Worm (Caenorhabditis elegans) whole organism, L2 larva: ENCODE measurements around the gene Y54G2A.72.
"Not testable (repeated sequence)": the region's sequence is repeated elsewhere in the genome, so short reads cannot be mapped to it uniquely, and the experiment has no call there.

Source experiments
- F13H6.1 ChIP-seq: sonication (generic microtip); optimal IDR thresholded peaks from 2 replicates; lab custom pipeline; 2016; ENCODE audit warnings: missing genetic modification characterization, missing compliant biosample characterization
- ZK546.5 ChIP-seq: sonication (generic microtip); optimal IDR thresholded peaks from 2 replicates; lab custom pipeline; 2017; ENCODE audit warnings: missing biosample characterization, missing genetic modification characterization
- dmd-4 ChIP-seq: sonication (generic microtip); optimal IDR thresholded peaks from 2 replicates; lab custom pipeline; 2017; ENCODE audit warnings: missing biosample characterization, missing genetic modification characterization
- elt-1 ChIP-seq: fragments of 150-350 bp; optimal IDR thresholded peaks from 2 replicates; lab custom pipeline; 2014; ENCODE audit warnings: missing biosample characterization, missing genetic modification characterization
- lin-13 ChIP-seq: fragments of 150-350 bp; optimal IDR thresholded peaks from 2 replicates; lab custom pipeline; 2014; ENCODE audit warnings: missing biosample characterization, missing genetic modification reagents, missing genetic modification characterization
- lin-39 ChIP-seq: fragments of 150-350 bp; optimal IDR thresholded peaks from 2 replicates; lab custom pipeline; 2014; ENCODE audit warnings: missing biosample characterization, missing genetic modification reagents, missing genetic modification characterization
- mab-5 ChIP-seq: fragments of 150-350 bp; optimal IDR thresholded peaks from 2 replicates; lab custom pipeline; 2014; ENCODE audit warnings: missing biosample characterization, missing genetic modification characterization
- mdl-1 ChIP-seq, 2 experiments: fragments of 150-350 bp in 1 of 2; sonication (generic microtip) in 1 of 2; optimal IDR thresholded peaks; 2 replicates each; lab custom pipeline; 2017; ENCODE audit warnings: missing biosample characterization in 2 of 2, missing genetic modification characterization in 2 of 2
- nhr-12 ChIP-seq: fragments of 150-350 bp; optimal IDR thresholded peaks from 2 replicates; lab custom pipeline; 2014; ENCODE audit warnings: missing biosample characterization, missing genetic modification characterization
- nhr-129 ChIP-seq: fragments of 150-350 bp; optimal IDR thresholded peaks from 2 replicates; lab custom pipeline; 2014; ENCODE audit warnings: missing biosample characterization, missing genetic modification characterization
- skn-1 ChIP-seq: sonication (generic microtip); optimal IDR thresholded peaks from 2 replicates; lab custom pipeline; 2017; ENCODE audit warnings: missing biosample characterization, missing genetic modification characterization
- snpc-4 ChIP-seq: fragments of 150-350 bp; optimal IDR thresholded peaks from 2 replicates; lab custom pipeline; 2014; ENCODE audit warnings: missing biosample characterization, missing genetic modification characterization
- unc-55 ChIP-seq: fragments of 150-350 bp; sonication (generic microtip); optimal IDR thresholded peaks from 3 replicates; lab custom pipeline; 2014; ENCODE audit warnings: missing biosample characterization, missing genetic modification reagents, missing genetic modification characterization
- unc-62 ChIP-seq: fragments of 150-350 bp; optimal IDR thresholded peaks from 2 replicates; lab custom pipeline; 2014; ENCODE audit warnings: missing biosample characterization, missing genetic modification reagents, missing genetic modification characterization

ce11 chrIV:2801558-2801957 is 23.6 kb downstream of the Y54G2A.72 start, which contains the start of gene Y54G2A.44:
- TF ChIP-seq mab-5 (tag; lab: Kevin White, UChicago); unc-55; mdl-1 (tag; optimal IDR thresholded peaks at IDR 0.05; lab: Kevin White, UChicago); dmd-4 (tag; lab: Kevin White, UChicago); elt-1 (tag; lab: Kevin White, UChicago); nhr-12 (tag; lab: Kevin White, UChicago); lin-13 (GFP tag; lab: Kevin White, UChicago); nhr-129 (tag; lab: Kevin White, UChicago); skn-1 (tag; lab: Kevin White, UChicago); unc-62 (GFP tag; lab: Kevin White, UChicago); F13H6.1 (tag; lab: Kevin White, UChicago); ZK546.5; lin-39 (tag; lab: Kevin White, UChicago); snpc-4 (tag; lab: Kevin White, UChicago): not testable (repeated sequence)
